Fruit fly (Drosophila melanogaster): ENCODE data around the gene CG2201.

The CG2201 gene

DNA sequence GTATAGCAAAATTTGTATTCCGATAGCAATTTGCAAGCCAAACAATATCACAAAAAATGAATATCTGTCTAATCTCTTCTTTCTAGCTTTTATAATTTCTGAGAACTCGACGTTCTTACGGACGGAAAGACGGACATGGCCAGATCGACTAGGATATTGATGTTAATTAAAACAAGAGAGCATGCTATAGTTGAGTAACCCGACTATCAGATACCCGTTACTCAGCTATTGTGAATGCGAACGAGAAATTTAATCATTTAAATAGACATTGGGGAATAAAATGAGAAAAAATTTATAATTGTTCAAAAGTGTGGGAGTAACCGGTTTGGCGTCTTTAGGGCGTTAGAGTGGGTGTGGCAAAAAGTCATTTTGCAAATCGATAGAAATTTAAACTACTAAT lies 3.4 kb downstream of the CG2201 start:
- no peak for TF ChIP-seq CG17801 (GFP tag; optimal IDR thresholded peaks at IDR 0.05; ENCODE audit: partially characterized antibody)

- TF ChIP-seq CG17801 (GFP tag; optimal IDR thresholded peaks at IDR 0.05; ENCODE audit: partially characterized antibody) = no peak
Observed at dm6 chr2L:21618738-21619431, 5.0 kb downstream of the CG2201 start.

- TF ChIP-seq CG17801 (GFP tag; optimal IDR thresholded peaks at IDR 0.05; ENCODE audit: partially characterized antibody) = no peak
Observed at dm6 chr2L:21617949-21618348, 5.9 kb downstream of the CG2201 start.

DNA sequence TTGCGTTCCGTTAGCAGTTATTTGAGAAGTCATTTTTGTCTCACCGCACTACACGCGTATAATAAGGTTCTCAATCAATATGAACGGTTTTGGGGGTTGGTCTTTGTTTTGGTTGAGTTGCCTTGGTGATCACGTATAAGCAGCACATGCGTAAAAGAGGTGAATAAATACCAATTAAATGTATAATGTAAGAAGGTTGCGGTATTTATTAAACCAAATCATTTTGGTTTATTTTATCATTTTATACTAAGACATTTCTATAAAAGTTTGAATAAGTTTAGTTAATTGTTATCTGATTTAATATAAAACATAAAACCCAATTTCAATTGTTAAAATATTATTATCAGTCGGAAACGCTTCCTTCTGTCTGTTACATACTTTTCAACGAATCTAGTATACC lies 34.6 kb downstream of the CG2201 start, which contains the start of gene nompB:
Gene nompB, minus strand, starts transcription at position 101 of the 400 bp plus-strand sequence.
- TF ChIP-seq CG17801 (GFP tag; optimal IDR thresholded peaks at IDR 0.05; ENCODE audit: partially characterized antibody) = no peak

dm6 chr2L:21573226-21573791 lies 50.6 kb downstream of the CG2201 start, which contains the start of gene Lamp1:
Gene Lamp1, plus strand, starts transcription at chr2L:21573389.
- peak; percentile 45 for TF ChIP-seq CG17801 (GFP tag; optimal IDR thresholded peaks at IDR 0.05; ENCODE audit: partially characterized antibody)
